Worm (Caenorhabditis elegans) whole organism, young adult: ENCODE measurements around the gene acs-21.

ENCODE experiments used
- B0019.2 ChIP-seq: fragments of 200-800 bp; sonication (Bioruptor generic); conservative IDR thresholded peaks from 2 replicates; pipeline ENCODE4 v1.3.6; 2022; ENCODE audit warnings: missing genetic modification reagents, missing genetic modification characterization, missing compliant biosample characterization
- B0035.1 ChIP-seq: sonication (generic microtip); optimal IDR thresholded peaks from 2 replicates; lab custom pipeline; 2016; ENCODE audit warnings: missing genetic modification characterization, mild to moderate bottlenecking, missing compliant biosample characterization, missing genotype, missing genetic modification reagents
- B0261.1 ChIP-seq: sonication (generic microtip); optimal IDR thresholded peaks from 2 replicates; lab custom pipeline; 2016; ENCODE audit warnings: mild to moderate bottlenecking, missing genetic modification characterization, moderate library complexity, missing compliant biosample characterization
- F10E7.11 ChIP-seq: sonication (generic microtip); optimal IDR thresholded peaks from 2 replicates; lab custom pipeline; 2017; ENCODE audit warnings: mild to moderate bottlenecking, missing genetic modification characterization, moderate library complexity, missing compliant biosample characterization
- F23B12.7 ChIP-seq: sonication (generic microtip); optimal IDR thresholded peaks from 2 replicates; lab custom pipeline; 2017; ENCODE audit warnings: missing genetic modification characterization, mild to moderate bottlenecking, missing compliant biosample characterization, antibody characterized with exemption, moderate library complexity; ENCODE audit not compliant: insufficient read depth
- F39B2.1 ChIP-seq: fragments of 200-800 bp; sonication (Bioruptor generic); IDR thresholded peaks from 2 replicates; pipeline ENCODE4 v1.3.6; 2022; ENCODE audit warnings: missing genetic modification reagents, missing genetic modification characterization, missing compliant biosample characterization
- F52B5.7 ChIP-seq: sonication (generic microtip); optimal IDR thresholded peaks from 2 replicates; lab custom pipeline; 2016; ENCODE audit warnings: mild to moderate bottlenecking, missing genetic modification characterization, missing compliant biosample characterization
- F57C9.4 ChIP-seq: sonication (generic microtip); optimal IDR thresholded peaks from 2 replicates; lab custom pipeline; 2017; ENCODE audit warnings: mild to moderate bottlenecking, missing genetic modification characterization, missing compliant biosample characterization
- K11D2.4 ChIP-seq: fragments of 200-800 bp; sonication (Bioruptor generic); IDR thresholded peaks from 2 replicates; pipeline ENCODE4 v1.3.6; 2022; ENCODE audit warnings: missing genetic modification reagents, missing genetic modification characterization, missing compliant biosample characterization
- T26A5.8 ChIP-seq: sonication (generic microtip); optimal IDR thresholded peaks from 2 replicates; lab custom pipeline; 2016; ENCODE audit warnings: missing genetic modification characterization, missing compliant biosample characterization
- Y53F4B.3 ChIP-seq: fragments of 200-800 bp; sonication (Bioruptor generic); IDR thresholded peaks from 2 replicates; pipeline ENCODE4 v1.3.6; 2022; ENCODE audit warnings: missing genetic modification reagents, missing genetic modification characterization, missing compliant biosample characterization
- Y53G8AR.9 ChIP-seq: fragments of 200-800 bp; sonication (Bioruptor generic); conservative IDR thresholded peaks from 2 replicates; pipeline ENCODE4 v1.3.6; 2022; ENCODE audit warnings: missing genetic modification reagents, missing genetic modification characterization, missing compliant biosample characterization
- ama-1 ChIP-seq, 3 experiments: fragments of 150-350 bp in 1 of 3; sonication (generic microtip) in 2 of 3; optimal IDR thresholded peaks; 2 replicates each; lab custom pipeline; 2014 to 2018; ENCODE audit warnings: missing biosample characterization in 2 of 3, missing genetic modification characterization in 2 of 3, missing genetic modification reagents in 2 of 3
- athp-1 ChIP-seq: sonication (generic microtip); optimal IDR thresholded peaks from 2 replicates; lab custom pipeline; 2017; ENCODE audit warnings: mild to moderate bottlenecking, missing genetic modification characterization, missing compliant biosample characterization
- bed-1 ChIP-seq: fragments of 200-800 bp; sonication (Bioruptor generic); IDR thresholded peaks from 2 replicates; pipeline ENCODE4 v1.3.6; 2022; ENCODE audit warnings: missing genetic modification reagents, missing genetic modification characterization, missing compliant biosample characterization
- dox-1 ChIP-seq: fragments of 200-800 bp; sonication (Bioruptor generic); IDR thresholded peaks from 2 replicates; pipeline ENCODE4 v1.3.6; 2022; ENCODE audit warnings: missing genetic modification reagents, missing genetic modification characterization, missing compliant biosample characterization
- efl-1 ChIP-seq: fragments of 150-350 bp; optimal IDR thresholded peaks from 2 replicates; lab custom pipeline; 2014; ENCODE audit warnings: missing biosample characterization, missing genetic modification reagents, missing genetic modification characterization
- ekl-4 ChIP-seq: fragments of 200-800 bp; sonication (Bioruptor generic); IDR thresholded peaks from 2 replicates; pipeline ENCODE4 v1.3.6; 2022; ENCODE audit warnings: missing genetic modification reagents, missing genetic modification characterization, missing compliant biosample characterization
- ets-4 ChIP-seq: fragments of 200-800 bp; sonication (Bioruptor generic); optimal IDR thresholded peaks from 2 replicates; lab custom pipeline; 2018; ENCODE audit warnings: mild to moderate bottlenecking, missing genetic modification characterization, missing compliant biosample characterization
- him-1 ChIP-seq: sonication (generic microtip); optimal IDR thresholded peaks from 2 replicates; lab custom pipeline; 2016; ENCODE audit warnings: missing genotype, missing genetic modification reagents, missing genetic modification characterization, missing compliant biosample characterization
- hlh-12 ChIP-seq: sonication (generic microtip); optimal IDR thresholded peaks from 2 replicates; lab custom pipeline; 2016; ENCODE audit warnings: missing genetic modification characterization, missing compliant biosample characterization
- hlh-26 ChIP-seq: fragments of 200-800 bp; sonication (Bioruptor generic); conservative IDR thresholded peaks from 2 replicates; pipeline ENCODE4 v1.3.6; 2022; ENCODE audit warnings: missing genetic modification reagents, missing genetic modification characterization, missing compliant biosample characterization
- lag-1 ChIP-seq: fragments of 200-800 bp; sonication (Bioruptor generic); IDR thresholded peaks from 2 replicates; pipeline ENCODE4 v1.3.6; 2022; ENCODE audit warnings: missing genetic modification reagents, missing genetic modification characterization, missing compliant biosample characterization
- let-526 ChIP-seq: fragments of 200-800 bp; sonication (Bioruptor generic); IDR thresholded peaks from 2 replicates; pipeline ENCODE4 v1.3.6; 2022; ENCODE audit warnings: missing genetic modification reagents, missing genetic modification characterization, missing compliant biosample characterization
- lin-26 ChIP-seq: fragments of 200-800 bp; sonication (Bioruptor generic); IDR thresholded peaks from 2 replicates; pipeline ENCODE4 v1.3.6; 2022; ENCODE audit warnings: missing genetic modification reagents, missing genetic modification characterization, missing compliant biosample characterization
- lin-35 ChIP-seq, 3 experiments: fragments of 150-350 bp in 2 of 3; sonication (generic microtip) in 1 of 3; optimal IDR thresholded peaks; 2 replicates each; lab custom pipeline; 2014 to 2018; ENCODE audit warnings: missing biosample characterization in 3 of 3, missing genetic modification characterization in 3 of 3, missing genetic modification reagents in 3 of 3
- lin-54 ChIP-seq: fragments of 200-800 bp; sonication (Bioruptor generic); optimal IDR thresholded peaks from 2 replicates; lab custom pipeline; 2018; ENCODE audit warnings: mild to moderate bottlenecking, missing genetic modification characterization, missing compliant biosample characterization
- lir-1 ChIP-seq: fragments of 200-800 bp; sonication (Bioruptor generic); conservative IDR thresholded peaks from 2 replicates; pipeline ENCODE4 v1.3.6; 2022; ENCODE audit warnings: missing genetic modification reagents, missing genetic modification characterization, missing compliant biosample characterization
- madf-3 ChIP-seq: fragments of 200-800 bp; sonication (Bioruptor generic); IDR thresholded peaks from 2 replicates; pipeline ENCODE4 v1.3.6; 2022; ENCODE audit warnings: missing genetic modification reagents, missing genetic modification characterization, missing compliant biosample characterization
- madf-6 ChIP-seq: fragments of 200-800 bp; sonication (Bioruptor generic); IDR thresholded peaks from 2 replicates; pipeline ENCODE4 v1.3.6; 2022; ENCODE audit warnings: missing genetic modification reagents, missing genetic modification characterization, missing compliant biosample characterization
- mcd-1 ChIP-seq: fragments of 200-800 bp; sonication (Bioruptor generic); IDR thresholded peaks from 2 replicates; pipeline ENCODE4 v1.3.6; 2022; ENCODE audit warnings: missing genetic modification reagents, missing genetic modification characterization, missing compliant biosample characterization
- mes-4 ChIP-seq: sonication (generic microtip); optimal IDR thresholded peaks from 2 replicates; lab custom pipeline; 2016; ENCODE audit warnings: missing genotype, missing genetic modification characterization, missing compliant biosample characterization
- mxl-1 ChIP-seq: sonication (generic microtip); optimal IDR thresholded peaks from 2 replicates; lab custom pipeline; 2016; ENCODE audit warnings: missing genetic modification characterization, missing compliant biosample characterization
- nfya-1 ChIP-seq: sonication (generic microtip); optimal IDR thresholded peaks from 2 replicates; lab custom pipeline; 2017; ENCODE audit warnings: antibody characterized with exemption, missing compliant biosample characterization, missing genetic modification characterization, borderline replicate concordance; ENCODE audit not compliant: insufficient read depth
- nhr-120 ChIP-seq: fragments of 200-800 bp; sonication (Bioruptor generic); IDR thresholded peaks from 2 replicates; pipeline ENCODE4 v1.3.6; 2022; ENCODE audit warnings: missing genetic modification characterization, missing compliant biosample characterization
- nhr-27 ChIP-seq: fragments of 200-800 bp; sonication (Bioruptor generic); optimal IDR thresholded peaks from 2 replicates; lab custom pipeline; 2018; ENCODE audit warnings: mild to moderate bottlenecking, missing genetic modification characterization, moderate library complexity, missing compliant biosample characterization
- nhr-80 ChIP-seq: sonication (generic microtip); optimal IDR thresholded peaks from 2 replicates; lab custom pipeline; 2016; ENCODE audit warnings: missing genetic modification characterization, missing compliant biosample characterization
- rcor-1 ChIP-seq: fragments of 200-800 bp; sonication (Bioruptor generic); IDR thresholded peaks from 2 replicates; pipeline ENCODE4 v1.3.6; 2022; ENCODE audit warnings: missing genetic modification reagents, missing genetic modification characterization, missing compliant biosample characterization
- repo-1 ChIP-seq: sonication (generic microtip); optimal IDR thresholded peaks from 2 replicates; lab custom pipeline; 2017; ENCODE audit warnings: mild to moderate bottlenecking, missing genetic modification characterization, missing compliant biosample characterization
- sea-2 ChIP-seq: fragments of 200-800 bp; sonication (Bioruptor generic); IDR thresholded peaks from 2 replicates; pipeline ENCODE4 v1.3.6; 2022; ENCODE audit warnings: missing genetic modification characterization, missing compliant biosample characterization
- snpc-4 ChIP-seq, 5 experiments: fragments of 150-350 bp in 1 of 5; sonication (generic microtip) in 4 of 5; optimal IDR thresholded peaks; 2 replicates each; lab custom pipeline; 2014 to 2018; ENCODE audit warnings: missing genetic modification characterization in 5 of 5, missing biosample characterization in 3 of 5, antibody characterized with exemption in 2 of 5, mild to moderate bottlenecking in 2 of 5, missing compliant biosample characterization in 2 of 5, missing genotype in 2 of 5, moderate library complexity in 2 of 5, missing genetic modification reagents in 1 of 5
- somi-1 ChIP-seq: fragments of 200-800 bp; sonication (Bioruptor generic); optimal IDR thresholded peaks from 2 replicates; lab custom pipeline; 2018; ENCODE audit warnings: mild to moderate bottlenecking, missing genetic modification characterization, missing compliant biosample characterization
- tbx-9 ChIP-seq: sonication (generic microtip); optimal IDR thresholded peaks from 2 replicates; lab custom pipeline; 2016; ENCODE audit warnings: borderline replicate concordance, missing genetic modification characterization, inconsistent platforms, missing compliant biosample characterization
- xnd-1 ChIP-seq: sonication (generic microtip); optimal IDR thresholded peaks from 2 replicates; lab custom pipeline; 2016; ENCODE audit warnings: missing genotype, missing genetic modification reagents, missing genetic modification characterization, missing compliant biosample characterization
- zfh-2 ChIP-seq: fragments of 200-800 bp; sonication (Bioruptor generic); conservative IDR thresholded peaks from 2 replicates; pipeline ENCODE4 v1.3.6; 2022; ENCODE audit warnings: missing genetic modification reagents, missing genetic modification characterization, missing compliant biosample characterization
- zim-3 ChIP-seq: sonication (generic microtip); optimal IDR thresholded peaks from 2 replicates; lab custom pipeline; 2017; ENCODE audit warnings: mild to moderate bottlenecking, missing genetic modification characterization, moderate library complexity, missing compliant biosample characterization
- ztf-26 ChIP-seq: sonication (generic microtip); optimal IDR thresholded peaks from 2 replicates; lab custom pipeline; 2017; ENCODE audit warnings: missing genetic modification characterization, missing compliant biosample characterization
- ztf-28 ChIP-seq: fragments of 200-800 bp; sonication (Bioruptor generic); IDR thresholded peaks from 2 replicates; pipeline ENCODE4 v1.3.6; 2022; ENCODE audit warnings: missing genetic modification reagents, missing genetic modification characterization, missing compliant biosample characterization
- ztf-3 ChIP-seq: fragments of 200-800 bp; sonication (Bioruptor generic); optimal IDR thresholded peaks from 2 replicates; lab custom pipeline; 2018; ENCODE audit warnings: mild to moderate bottlenecking, missing genetic modification characterization, missing compliant biosample characterization

acs-21 gene

DNA sequence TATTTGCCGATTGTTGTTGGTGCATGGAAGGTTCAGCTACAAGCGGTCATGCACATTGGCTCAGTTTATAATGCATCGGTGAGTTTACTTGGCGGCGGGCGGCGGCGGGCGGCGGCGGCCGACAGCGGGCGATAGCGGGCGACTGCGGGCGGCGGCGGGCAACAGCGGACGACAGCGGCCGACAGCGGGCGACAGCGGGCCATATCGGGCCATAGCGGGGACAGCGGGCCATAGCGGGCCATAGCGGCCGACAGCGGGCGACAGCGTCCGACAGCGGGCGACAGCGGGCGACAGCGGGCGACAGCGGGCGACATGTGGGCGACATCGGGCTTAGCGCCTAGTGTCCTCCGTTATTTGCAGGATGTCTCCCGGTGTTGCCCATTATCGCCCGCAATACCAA is 43.2 kb downstream of the acs-21 start:
- TF ChIP-seq F10E7.11 (tag; lab: Kevin White, UChicago) (peak; percentile 38), xnd-1 (tag; lab: Kevin White, UChicago) (no peak), nhr-120 (GFP tag; lab: Robert Waterston, UW) (no peak), zfh-2 (GFP tag; lab: Robert Waterston, UW) (peak; percentile 97), efl-1 (GFP tag; lab: Kevin White, UChicago) (no peak), repo-1 (tag; lab: Kevin White, UChicago) (no peak), B0035.1 (tag; lab: Kevin White, UChicago) (no peak), ets-4 (GFP tag; lab: Kevin White, UChicago) (no peak), mcd-1 (no peak; the same call in 1 of the 2 replicates), Y53F4B.3 (GFP tag; lab: Robert Waterston, UW) (no peak), madf-6 (GFP tag; lab: Robert Waterston, UW) (no peak), F39B2.1 (GFP tag; lab: Robert Waterston, UW) (no peak), ama-1 (optimal IDR thresholded peaks at IDR 0.05; lab: Kevin White, UChicago) (no peak), ama-1 (GFP tag; optimal IDR thresholded peaks at IDR 0.05; lab: Kevin White, UChicago) (no peak), lin-35 (GFP tag; optimal IDR thresholded peaks at IDR 0.05; lab: Kevin White, UChicago) (no peak), somi-1 (no peak), F57C9.4 (tag; lab: Kevin White, UChicago) (no peak), madf-3 (GFP tag; lab: Robert Waterston, UW) (no peak), snpc-4 (GFP tag; optimal IDR thresholded peaks at IDR 0.05; lab: Kevin White, UChicago) (no peak), snpc-4 (tag; optimal IDR thresholded peaks at IDR 0.05; lab: Kevin White, UChicago) (no peak), mxl-1 (no peak), nhr-27 (tag; lab: Kevin White, UChicago) (no peak), let-526 (no peak), rcor-1 (GFP tag; lab: Robert Waterston, UW) (no peak), hlh-26 (no peak), B0019.2 (GFP tag; lab: Robert Waterston, UW) (no peak), ztf-3 (no peak), Y53G8AR.9 (GFP tag; lab: Robert Waterston, UW) (no peak), lin-54 (GFP tag; lab: Kevin White, UChicago) (no peak), lin-26 (GFP tag; lab: Robert Waterston, UW) (0 out of 2 replicates have a peak, but pooled peaks have one; percentile 47), T26A5.8 (tag; lab: Kevin White, UChicago) (no peak), sea-2 (GFP tag; lab: Robert Waterston, UW) (peak; percentile 45; the same call in 1 of the 2 replicates), nfya-1 (tag; lab: Kevin White, UChicago) (no peak), bed-1 (GFP tag; lab: Robert Waterston, UW) (no peak), nhr-80 (tag; lab: Kevin White, UChicago) (no peak), dox-1 (GFP tag; lab: Robert Waterston, UW) (peak; percentile 13; the same call in 1 of the 2 replicates), F52B5.7 (tag; lab: Kevin White, UChicago) (no peak), hlh-12 (no peak), ztf-26 (tag; lab: Kevin White, UChicago) (no peak), F23B12.7 (tag; lab: Kevin White, UChicago) (no peak), zim-3 (tag; lab: Kevin White, UChicago) (no peak), mes-4 (no peak), lag-1 (GFP tag; lab: Robert Waterston, UW) (no peak), tbx-9 (tag; lab: Kevin White, UChicago) (no peak), athp-1 (tag; lab: Kevin White, UChicago) (no peak), K11D2.4 (GFP tag; lab: Robert Waterston, UW) (no peak), lir-1 (GFP tag; lab: Robert Waterston, UW) (no peak), ekl-4 (GFP tag; lab: Robert Waterston, UW) (no peak), ztf-28 (GFP tag; lab: Robert Waterston, UW) (0 out of 2 replicates have a peak, but pooled peaks have one; percentile 17), him-1 (tag; lab: Kevin White, UChicago) (no peak), B0261.1 (no peak)
